Worm (Caenorhabditis elegans) whole organism, late embryonic: ENCODE data around the gene sro-1.

Experiments
- K02D7.2 ChIP-seq: sonication (generic microtip); optimal IDR thresholded peaks from 2 replicates; lab custom pipeline; 2017; ENCODE audit warnings: mild to moderate bottlenecking, missing genetic modification characterization, missing compliant biosample characterization
- K09A11.1 ChIP-seq: sonication (generic microtip); optimal IDR thresholded peaks from 2 replicates; lab custom pipeline; 2017; ENCODE audit warnings: antibody characterized with exemption, mild to moderate bottlenecking, missing genetic modification characterization, missing compliant biosample characterization; ENCODE audit not compliant: insufficient read depth
- ahr-1 ChIP-seq: sonication (generic microtip); optimal IDR thresholded peaks from 2 replicates; lab custom pipeline; 2016; ENCODE audit warnings: missing genetic modification characterization, missing compliant biosample characterization
- ceh-14 ChIP-seq: sonication (generic microtip); optimal IDR thresholded peaks from 2 replicates; lab custom pipeline; 2016; ENCODE audit warnings: missing genotype, missing genetic modification characterization, missing compliant biosample characterization
- ceh-18 ChIP-seq: sonication (generic microtip); optimal IDR thresholded peaks from 2 replicates; lab custom pipeline; 2016; ENCODE audit warnings: missing genetic modification characterization, missing compliant biosample characterization
- ceh-19 ChIP-seq: fragments of 200-800 bp; sonication (Bioruptor generic); optimal IDR thresholded peaks from 2 replicates; lab custom pipeline; 2018; ENCODE audit warnings: mild to moderate bottlenecking, missing genetic modification characterization, missing compliant biosample characterization
- ceh-22 ChIP-seq: sonication (generic microtip); optimal IDR thresholded peaks from 2 replicates; lab custom pipeline; 2017; ENCODE audit warnings: missing biosample characterization, missing genetic modification characterization
- ceh-24 ChIP-seq: sonication (generic microtip); optimal IDR thresholded peaks from 2 replicates; lab custom pipeline; 2016; ENCODE audit warnings: mild to moderate bottlenecking, missing genetic modification characterization, missing compliant biosample characterization
- ceh-30 ChIP-seq: fragments of 150-350 bp; optimal IDR thresholded peaks from 2 replicates; lab custom pipeline; 2014; ENCODE audit warnings: missing biosample characterization, missing genetic modification characterization
- ceh-45 ChIP-seq: fragments of 200-800 bp; sonication (Bioruptor generic); IDR thresholded peaks from 2 replicates; pipeline ENCODE4 v1.3.6; 2022; ENCODE audit warnings: missing genetic modification reagents, missing genetic modification characterization, missing compliant biosample characterization
- ceh-9 ChIP-seq: sonication (generic microtip); optimal IDR thresholded peaks from 2 replicates; lab custom pipeline; 2016; ENCODE audit warnings: mild to moderate bottlenecking, missing genetic modification characterization, inconsistent platforms, missing compliant biosample characterization
- che-1 ChIP-seq: sonication (generic microtip); optimal IDR thresholded peaks from 2 replicates; lab custom pipeline; 2016; ENCODE audit warnings: mild to moderate bottlenecking, missing genetic modification characterization, missing compliant biosample characterization
- dmd-4 ChIP-seq: sonication (generic microtip); optimal IDR thresholded peaks from 2 replicates; lab custom pipeline; 2016; ENCODE audit warnings: borderline replicate concordance, missing genetic modification characterization, missing compliant biosample characterization
- eyg-1 ChIP-seq: sonication (generic microtip); optimal IDR thresholded peaks from 2 replicates; lab custom pipeline; 2016; ENCODE audit warnings: missing genotype, missing genetic modification characterization, missing compliant biosample characterization
- fax-1 ChIP-seq: sonication (generic microtip); optimal IDR thresholded peaks from 2 replicates; lab custom pipeline; 2016; ENCODE audit warnings: missing genotype, missing genetic modification characterization, missing compliant biosample characterization
- fkh-10 ChIP-seq: fragments of 150-350 bp; optimal IDR thresholded peaks from 2 replicates; lab custom pipeline; 2014; ENCODE audit warnings: missing biosample characterization, missing genetic modification reagents, missing genetic modification characterization
- fkh-6 ChIP-seq: sonication (generic microtip); optimal IDR thresholded peaks from 2 replicates; lab custom pipeline; 2016; ENCODE audit warnings: missing genetic modification characterization, missing compliant biosample characterization
- hlh-13 ChIP-seq: fragments of 200-800 bp; sonication (Bioruptor generic); optimal IDR thresholded peaks from 2 replicates; lab custom pipeline; 2018; ENCODE audit warnings: mild to moderate bottlenecking, missing genetic modification characterization, missing compliant biosample characterization
- hlh-6 ChIP-seq: sonication (generic microtip); optimal IDR thresholded peaks from 2 replicates; lab custom pipeline; 2016; ENCODE audit warnings: missing genotype, missing genetic modification characterization, missing compliant biosample characterization
- madf-2 ChIP-seq: sonication (generic microtip); optimal IDR thresholded peaks from 2 replicates; lab custom pipeline; 2017; ENCODE audit warnings: missing genetic modification characterization, missing compliant biosample characterization
- mec-3 ChIP-seq: sonication (generic microtip); optimal IDR thresholded peaks from 2 replicates; lab custom pipeline; 2016; ENCODE audit warnings: borderline replicate concordance, missing genetic modification characterization, missing compliant biosample characterization
- nhr-11 ChIP-seq: fragments of 150-350 bp; optimal IDR thresholded peaks from 2 replicates; lab custom pipeline; 2014; ENCODE audit warnings: missing biosample characterization, missing genetic modification characterization
- npax-4 ChIP-seq: sonication (generic microtip); optimal IDR thresholded peaks from 2 replicates; lab custom pipeline; 2016; ENCODE audit warnings: missing genetic modification characterization, missing compliant biosample characterization
- odd-2 ChIP-seq: sonication (generic microtip); optimal IDR thresholded peaks from 2 replicates; lab custom pipeline; 2017; ENCODE audit warnings: antibody characterized with exemption, mild to moderate bottlenecking, missing genetic modification characterization, missing compliant biosample characterization
- pat-9 ChIP-seq: fragments of 200-800 bp; sonication (Bioruptor generic); optimal IDR thresholded peaks from 2 replicates; lab custom pipeline; 2018; ENCODE audit warnings: mild to moderate bottlenecking, missing genetic modification characterization, moderate library complexity, missing compliant biosample characterization
- pax-1 ChIP-seq: fragments of 150-350 bp; optimal IDR thresholded peaks from 2 replicates; lab custom pipeline; 2014; ENCODE audit warnings: missing biosample characterization, missing genetic modification characterization
- pha-2 ChIP-seq: sonication (generic microtip); optimal IDR thresholded peaks from 2 replicates; lab custom pipeline; 2017; ENCODE audit warnings: mild to moderate bottlenecking, missing genetic modification characterization, missing compliant biosample characterization
- pha-4 ChIP-seq: fragments of 150-350 bp; optimal IDR thresholded peaks from 2 replicates; lab custom pipeline; 2018; ENCODE audit warnings: missing biosample characterization, missing genetic modification reagents, missing genetic modification characterization
- pqm-1 ChIP-seq: sonication (generic microtip); optimal IDR thresholded peaks from 2 replicates; lab custom pipeline; 2016; ENCODE audit warnings: missing genetic modification characterization, missing compliant biosample characterization
- pros-1 ChIP-seq: fragments of 150-350 bp; optimal IDR thresholded peaks from 2 replicates; lab custom pipeline; 2014; ENCODE audit warnings: missing biosample characterization, missing genetic modification reagents, missing genetic modification characterization
- rnt-1 ChIP-seq: sonication (generic microtip); optimal IDR thresholded peaks from 2 replicates; lab custom pipeline; 2016; ENCODE audit warnings: missing genetic modification characterization, missing compliant biosample characterization
- sdc-2 ChIP-seq: sonication (generic microtip); optimal IDR thresholded peaks from 2 replicates; lab custom pipeline; 2016; ENCODE audit warnings: missing genotype, missing genetic modification characterization, missing compliant biosample characterization
- sox-2 ChIP-seq: fragments of 200-800 bp; sonication (Bioruptor generic); IDR thresholded peaks from 2 replicates; pipeline ENCODE4 v1.3.6; 2022; ENCODE audit warnings: missing genetic modification reagents, missing genetic modification characterization, missing compliant biosample characterization
- ttx-3 ChIP-seq: sonication (generic microtip); optimal IDR thresholded peaks from 2 replicates; lab custom pipeline; 2016; ENCODE audit warnings: missing genetic modification reagents, missing genetic modification characterization, missing compliant biosample characterization
- unc-42 ChIP-seq: sonication (generic microtip); optimal IDR thresholded peaks from 2 replicates; lab custom pipeline; 2016; ENCODE audit warnings: missing genotype, missing genetic modification characterization, missing compliant biosample characterization
- unc-86 ChIP-seq: sonication (generic microtip); optimal IDR thresholded peaks from 2 replicates; lab custom pipeline; 2016; ENCODE audit warnings: missing genetic modification characterization, missing compliant biosample characterization

sro-1 gene

ce11 chrII:7494155-7494554, 28.7 kb upstream of the sro-1 start, which contains the start of gene R10H1.1:
Gene R10H1.1 (plus strand): TSS chrII:7494455.
- TF ChIP-seq ceh-30 (tag; lab: Kevin White, UChicago) (no peak), pros-1 (no peak), unc-86 (tag; lab: Kevin White, UChicago) (no peak), ceh-14 (no peak), pqm-1 (tag; lab: Kevin White, UChicago) (no peak), eyg-1 (tag; lab: Kevin White, UChicago) (no peak), dmd-4 (tag; lab: Kevin White, UChicago) (no peak), sdc-2 (tag; lab: Kevin White, UChicago) (no peak), fax-1 (no peak), ceh-19 (GFP tag; lab: Kevin White, UChicago) (no peak), rnt-1 (tag; lab: Kevin White, UChicago) (no peak), ahr-1 (no peak), ceh-22 (no peak), fkh-6 (no peak), pat-9 (no peak), ceh-9 (tag; lab: Kevin White, UChicago) (no peak), unc-42 (tag; lab: Kevin White, UChicago) (no peak)

- TF ChIP-seq unc-42 (tag; lab: Kevin White, UChicago) (no peak), K09A11.1 (tag; lab: Kevin White, UChicago) (no peak), odd-2 (no peak), npax-4 (tag; lab: Kevin White, UChicago) (no peak), pha-4 (tag; lab: Kevin White, UChicago) (no peak), mec-3 (tag; lab: Kevin White, UChicago) (no peak), ahr-1 (no peak), hlh-6 (tag; lab: Kevin White, UChicago) (no peak)
- TF ChIP-seq, all 69 proteins: peak for 0
These were observed 28.2 kb upstream of the sro-1 start, which contains the start of gene nas-23 for ce11 chrII:7493599-7493998. Gene nas-23 (minus strand): TSS chrII:7493699.

DNA sequence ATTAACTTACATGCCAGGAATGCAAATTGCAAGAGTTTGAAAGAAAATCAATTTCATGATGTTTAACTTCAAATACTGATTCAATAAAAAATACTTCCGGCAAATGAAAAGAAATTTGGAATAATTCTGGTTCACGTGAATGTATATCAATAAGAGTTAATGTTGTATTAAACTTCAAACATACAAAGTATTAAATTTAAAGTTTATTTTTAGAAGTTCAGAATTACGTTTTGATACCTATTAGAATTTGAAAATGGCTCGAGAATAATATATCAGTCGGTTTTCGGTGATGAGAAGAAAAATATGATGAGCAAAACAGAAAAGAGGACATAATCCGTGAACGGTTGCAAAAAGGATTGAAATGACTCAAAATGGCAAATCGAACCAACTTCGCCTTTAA, 24.2 kb upstream of the sro-1 start, which contains the start of gene D1022.9:
TSS of gene D1022.9 (minus strand) at position 101 of the 400 bp plus-strand sequence.
- TF ChIP-seq sdc-2 (tag; lab: Kevin White, UChicago), result no peak
- TF ChIP-seq che-1 (tag; lab: Kevin White, UChicago), result no peak
- TF ChIP-seq hlh-13 (GFP tag; lab: Kevin White, UChicago), result no peak
- TF ChIP-seq sox-2 (GFP tag; lab: Robert Waterston, UW), result no peak
- no peak for TF ChIP-seq nhr-11 (tag; lab: Kevin White, UChicago)
- TF ChIP-seq K02D7.2, result no peak
- TF ChIP-seq pax-1 (tag; lab: Kevin White, UChicago), result no peak
- TF ChIP-seq pros-1, result no peak
- no peak for TF ChIP-seq madf-2 (tag; lab: Kevin White, UChicago)
- TF ChIP-seq ceh-14, result no peak
- TF ChIP-seq ceh-24, result no peak
- no peak for TF ChIP-seq ttx-3 (tag; lab: Kevin White, UChicago)
- no peak for TF ChIP-seq fkh-10 (GFP tag; lab: Kevin White, UChicago)
- TF ChIP-seq hlh-6 (tag; lab: Kevin White, UChicago), result no peak
- TF ChIP-seq pha-2 (tag; lab: Kevin White, UChicago), result no peak
- no peak for TF ChIP-seq mec-3 (tag; lab: Kevin White, UChicago)
- TF ChIP-seq pat-9, result no peak
- TF ChIP-seq ceh-18 (tag; lab: Kevin White, UChicago), result no peak
- no peak for TF ChIP-seq unc-42 (tag; lab: Kevin White, UChicago)
- TF ChIP-seq pqm-1 (tag; lab: Kevin White, UChicago), result no peak

ce11 chrII:7483009-7483408, 17.6 kb upstream of the sro-1 start, which contains the start of gene cah-2:
Gene cah-2 (minus strand): TSS chrII:7483109.
- TF ChIP-seq ceh-18 (tag; lab: Kevin White, UChicago) (no peak), ceh-45 (GFP tag; lab: Robert Waterston, UW) (no peak)
